Worm (Caenorhabditis elegans): ENCODE measurements around the gene srh-139.

DNA sequence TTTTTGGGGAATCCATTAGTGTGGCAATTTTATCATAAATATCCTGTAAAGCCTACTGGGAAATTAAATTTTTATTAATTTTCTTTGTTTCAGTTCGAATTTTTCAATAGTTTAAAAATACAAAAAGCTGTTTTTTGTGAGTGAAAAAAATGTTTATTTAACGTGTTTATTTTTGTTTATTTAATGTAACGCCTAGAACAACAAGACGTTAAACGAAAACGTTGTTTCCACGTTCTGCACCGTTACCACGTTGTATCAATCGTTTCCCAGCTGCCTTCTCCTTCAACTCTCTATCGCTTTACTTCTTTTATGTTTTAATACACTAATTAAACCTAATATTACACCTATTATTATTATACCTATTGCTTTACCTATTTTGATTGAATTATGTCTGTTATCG lies 36.0 kb upstream of the srh-139 start, which contains the start of gene T08G3.13:
- no peak for TF ChIP-seq alr-1 (tag; optimal IDR thresholded peaks at IDR 0.05; ENCODE audit: borderline replicate concordance)
- no peak for TF ChIP-seq mdl-1 (tag; optimal IDR thresholded peaks at IDR 0.05)
- no peak for TF ChIP-seq ceh-82 (tag; optimal IDR thresholded peaks at IDR 0.05)
- no peak for TF ChIP-seq fos-1 (tag; optimal IDR thresholded peaks at IDR 0.05)
- no peak for TF ChIP-seq skn-1 (tag; optimal IDR thresholded peaks at IDR 0.05)
- no peak for TF ChIP-seq nhr-11 (tag; optimal IDR thresholded peaks at IDR 0.05)

All from whole organism, L1 larva.